Fruit fly (Drosophila melanogaster) S2 (cell line): ENCODE results near the gene Ire1.

Experiments
- CG8478 ChIP-seq: fragments of >200 bp; optimal IDR thresholded peaks from 2 replicates; lab custom pipeline; 2018
- CTCF ChIP-seq, 2 experiments: fragments of >200 bp; optimal IDR thresholded peaks; 2 replicates each; lab custom pipeline; 2018

Gene Ire1

dm6 chr3R:19889603-19890187 lies 28.6 kb upstream of the Ire1 start:
- TF ChIP-seq CTCF (optimal IDR thresholded peaks at IDR 0.05; lab: Kevin White, UChicago) (no peak), CG8478 (lab: Kevin White, UChicago) (no peak)

dm6 chr3R:19888156-19888784 lies 27.2 kb upstream of the Ire1 start, which contains the start of gene ninaE:
ninaE (minus strand) TSS chr3R:19888206.
- TF ChIP-seq CG8478 (lab: Kevin White, UChicago) (no peak), CTCF (optimal IDR thresholded peaks at IDR 0.05; lab: Kevin White, UChicago) (no peak)

dm6 chr3R:19880431-19880939 lies 19.4 kb upstream of the Ire1 start:
- TF ChIP-seq CG8478 (lab: Kevin White, UChicago) (no peak), CTCF (optimal IDR thresholded peaks at IDR 0.05; lab: Kevin White, UChicago) (no peak)

- no peak for TF ChIP-seq CTCF (optimal IDR thresholded peaks at IDR 0.05; lab: Kevin White, UChicago)
- no peak for TF ChIP-seq CG8478 (lab: Kevin White, UChicago)
Measured at dm6 chr3R:19879470-19880052, 18.5 kb upstream of the Ire1 start, which contains the start of gene Ask1. Ask1 (plus strand) TSS chr3R:19879719.

- TF ChIP-seq CG8478 (lab: Kevin White, UChicago), result no peak
- TF ChIP-seq CTCF (optimal IDR thresholded peaks at IDR 0.05; lab: Kevin White, UChicago), result no peak
Measured at dm6 chr3R:19877427-19878076, 16.5 kb upstream of the Ire1 start, which contains the start of the genes CG17186 and Arc42. CG17186 (minus strand) TSS chr3R:19877514. Arc42 (plus strand) TSS chr3R:19877737.

- TF ChIP-seq CG8478 (lab: Kevin White, UChicago) (no peak), CTCF (optimal IDR thresholded peaks at IDR 0.05; lab: Kevin White, UChicago) (no peak)
Measured at dm6 chr3R:19875118-19875887, 14.2 kb upstream of the Ire1 start, which contains the start of gene Mrp5. Mrp5 (minus strand) TSS chr3R:19875678.

- no peak for TF ChIP-seq CG8478 (lab: Kevin White, UChicago)
- no peak for TF ChIP-seq CTCF (optimal IDR thresholded peaks at IDR 0.05; lab: Kevin White, UChicago)
Measured at dm6 chr3R:19873102-19873737, 12.1 kb upstream of the Ire1 start.

- TF ChIP-seq CG8478 (lab: Kevin White, UChicago) (no peak), CTCF (optimal IDR thresholded peaks at IDR 0.05; lab: Kevin White, UChicago) (no peak)
Measured at dm6 chr3R:19863979-19864775, 3.1 kb upstream of the Ire1 start, which contains the start of the genes CG4572 and CG4686. CG4572 (minus strand) TSS chr3R:19864393. CG4686 (plus strand) TSS chr3R:19864496.

dm6 chr3R:19859370-19860033 lies 1.6 kb downstream of the Ire1 start:
- no peak for TF ChIP-seq CG8478 (lab: Kevin White, UChicago)
- no peak for TF ChIP-seq CTCF (optimal IDR thresholded peaks at IDR 0.05; lab: Kevin White, UChicago)

- no peak for TF ChIP-seq CTCF (optimal IDR thresholded peaks at IDR 0.05; lab: Kevin White, UChicago)
- TF ChIP-seq CG8478 (lab: Kevin White, UChicago), result no peak
Measured at dm6 chr3R:19858944-19859343, 2.1 kb downstream of the Ire1 start.

dm6 chr3R:19858017-19858659 lies 3.0 kb downstream of the Ire1 start:
- TF ChIP-seq CTCF (optimal IDR thresholded peaks at IDR 0.05; lab: Kevin White, UChicago) (no peak), CG8478 (lab: Kevin White, UChicago) (no peak)
